Worm (Caenorhabditis elegans) whole organism, late embryonic: Measurements from ENCODE around the gene F35D2.2.

Experiments used
- ceh-45 ChIP-seq: fragments of 200-800 bp; sonication (Bioruptor generic); IDR thresholded peaks from 2 replicates; pipeline ENCODE4 v1.3.6; 2022; ENCODE audit warnings: missing genetic modification reagents, missing genetic modification characterization, missing compliant biosample characterization
- hlh-13 ChIP-seq: fragments of 200-800 bp; sonication (Bioruptor generic); optimal IDR thresholded peaks from 2 replicates; lab custom pipeline; 2018; ENCODE audit warnings: mild to moderate bottlenecking, missing genetic modification characterization, missing compliant biosample characterization
- pha-4 ChIP-seq: fragments of 150-350 bp; optimal IDR thresholded peaks from 2 replicates; lab custom pipeline; 2018; ENCODE audit warnings: missing biosample characterization, missing genetic modification reagents, missing genetic modification characterization

ce11 chrII:7599357-7599756 lies 25.1 kb downstream of the F35D2.2 start, which contains the start of gene npp-21:
- TF ChIP-seq ceh-45 (GFP tag; lab: Robert Waterston, UW) = no peak
- TF ChIP-seq pha-4 (tag; lab: Kevin White, UChicago) = no peak
- TF ChIP-seq hlh-13 (GFP tag; lab: Kevin White, UChicago) = no peak
